Fruit fly (Drosophila melanogaster): Measurements from ENCODE around the gene CG2006.
A peak's percentile ranks its signal among the peaks of the same experiment; 100 is the strongest.

DNA sequence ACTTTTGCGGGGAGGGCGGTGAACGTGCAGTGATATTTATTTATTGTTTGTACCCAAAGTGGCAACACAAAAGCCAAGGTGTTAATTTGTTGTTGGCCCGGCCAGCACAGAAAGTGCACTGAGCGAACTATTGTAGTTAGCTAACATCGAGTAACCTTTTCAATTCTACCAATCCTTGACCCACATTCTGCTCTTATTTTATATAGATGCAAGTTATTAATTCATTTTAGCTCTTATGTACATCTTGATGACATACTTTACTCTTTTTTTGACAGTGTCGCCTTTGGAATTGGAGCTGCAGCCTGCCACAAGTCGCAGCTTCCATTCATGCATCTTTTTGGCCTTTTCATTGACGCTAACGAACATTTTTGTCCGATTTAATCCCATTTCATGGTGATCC is 49.2 kb downstream of the CG2006 start:
- TF ChIP-seq CG9948 (tag; optimal IDR thresholded peaks at IDR 0.05): peak; percentile 44
- TF ChIP-seq fd96Ca (GFP tag; IDR thresholded peaks at IDR 0.05): peak; percentile 44; the same call in 1 of the 3 replicates
